Fruit fly (Drosophila melanogaster) whole organism, prepupa: ENCODE results near the gene CG8051.

Source experiments
- Blimp-1 ChIP-seq: fragments of 200-800 bp; sonication (Bioruptor generic); optimal IDR thresholded peaks from 3 replicates; lab custom pipeline; 2017; ENCODE audit warnings: missing biosample characterization, missing genetic modification characterization, mild to moderate bottlenecking, moderate library complexity, missing genetic modification reagents
- CG10631 ChIP-seq: fragments of 200-800 bp; sonication (Bioruptor generic); optimal IDR thresholded peaks from 2 replicates; lab custom pipeline; 2016; ENCODE audit warnings: missing biosample characterization, missing genetic modification characterization
- CG10669 ChIP-seq: fragments of 200-800 bp; sonication (Bioruptor generic); optimal IDR thresholded peaks from 3 replicates; lab custom pipeline; 2018; ENCODE audit warnings: missing biosample characterization, mild to moderate bottlenecking, missing genetic modification characterization, moderate library complexity
- CG11294 ChIP-seq: fragments of 200-800 bp; sonication (Bioruptor generic); IDR thresholded peaks from 2 replicates; pipeline ENCODE4 v1.3.6; 2022; ENCODE audit warnings: missing biosample characterization, missing genetic modification characterization
- CG11762 ChIP-seq: fragments of 200-800 bp; sonication (Bioruptor generic); optimal IDR thresholded peaks from 3 replicates; lab custom pipeline; 2016; ENCODE audit warnings: missing biosample characterization, missing genetic modification characterization; ENCODE audit not compliant: insufficient read depth
- CG11902 ChIP-seq: fragments of 200-800 bp; sonication (Bioruptor generic); optimal IDR thresholded peaks from 3 replicates; lab custom pipeline; 2016; ENCODE audit warnings: missing biosample characterization, missing genetic modification characterization
- CG15336 ChIP-seq: fragments of 200-800 bp; sonication (Bioruptor generic); IDR thresholded peaks from 2 replicates; pipeline ENCODE4 v1.3.6; 2022; ENCODE audit warnings: missing biosample characterization, missing genetic modification characterization
- CG1621 ChIP-seq: fragments of 200-800 bp; sonication (Bioruptor generic); optimal IDR thresholded peaks from 3 replicates; lab custom pipeline; 2018; ENCODE audit warnings: missing biosample characterization, mild to moderate bottlenecking, missing genetic modification characterization
- CG16779 ChIP-seq: fragments of 200-800 bp; sonication (Bioruptor generic); optimal IDR thresholded peaks from 3 replicates; lab custom pipeline; 2017; ENCODE audit warnings: missing biosample characterization, mild to moderate bottlenecking, missing genetic modification characterization
- CG3032 ChIP-seq: fragments of 200-800 bp; optimal IDR thresholded peaks from 2 replicates; lab custom pipeline; 2019; ENCODE audit warnings: missing biosample characterization, mild to moderate bottlenecking, missing genetic modification characterization, moderate library complexity
- CG31627 ChIP-seq: fragments of 200-800 bp; sonication (Bioruptor generic); optimal IDR thresholded peaks from 3 replicates; lab custom pipeline; 2016; ENCODE audit warnings: missing biosample characterization, missing genetic modification characterization
- CG32006 ChIP-seq: fragments of 200-800 bp; sonication (Bioruptor generic); optimal IDR thresholded peaks from 3 replicates; lab custom pipeline; 2017; ENCODE audit warnings: missing biosample characterization, mild to moderate bottlenecking, missing genetic modification characterization
- CG34406 ChIP-seq: fragments of 200-800 bp; sonication (Bioruptor generic); optimal IDR thresholded peaks from 3 replicates; lab custom pipeline; 2016; ENCODE audit warnings: missing biosample characterization, missing genetic modification characterization
- CG3919 ChIP-seq: fragments of 200-800 bp; sonication (Bioruptor generic); optimal IDR thresholded peaks from 3 replicates; lab custom pipeline; 2016; ENCODE audit warnings: missing biosample characterization, missing genetic modification characterization
- CG4318 ChIP-seq: fragments of 200-800 bp; sonication (Bioruptor generic); optimal IDR thresholded peaks from 3 replicates; lab custom pipeline; 2017; ENCODE audit warnings: missing biosample characterization, mild to moderate bottlenecking, missing genetic modification characterization
- CG6163 ChIP-seq: fragments of 200-800 bp; sonication (Bioruptor generic); IDR thresholded peaks from 3 replicates; pipeline ENCODE4 v1.3.6; 2022; ENCODE audit warnings: missing biosample characterization, missing genetic modification characterization
- CG6276 ChIP-seq: fragments of 200-800 bp; sonication (Bioruptor generic); optimal IDR thresholded peaks from 2 replicates; lab custom pipeline; 2017; ENCODE audit warnings: missing biosample characterization, mild to moderate bottlenecking, missing genetic modification characterization
- CG6792 ChIP-seq: fragments of 200-800 bp; sonication (Bioruptor generic); optimal IDR thresholded peaks from 3 replicates; lab custom pipeline; 2016; ENCODE audit warnings: missing biosample characterization, missing genetic modification characterization
- CG6808 ChIP-seq: fragments of 200-800 bp; sonication (Bioruptor generic); optimal IDR thresholded peaks from 3 replicates; lab custom pipeline; 2017; ENCODE audit warnings: missing biosample characterization, missing genetic modification characterization, mild to moderate bottlenecking, moderate library complexity, missing genetic modification reagents
- CG6854 ChIP-seq: fragments of 200-800 bp; sonication (Bioruptor generic); optimal IDR thresholded peaks from 2 replicates; lab custom pipeline; 2017; ENCODE audit warnings: missing biosample characterization, mild to moderate bottlenecking, missing genetic modification characterization
- CG7368 ChIP-seq: fragments of 200-800 bp; sonication (Bioruptor generic); optimal IDR thresholded peaks from 3 replicates; lab custom pipeline; 2016; ENCODE audit warnings: missing biosample characterization, missing genetic modification characterization
- CG8119 ChIP-seq: fragments of 200-800 bp; sonication (Bioruptor generic); IDR thresholded peaks from 3 replicates; pipeline ENCODE4 v1.3.6; 2022; ENCODE audit warnings: missing biosample characterization, missing genetic modification characterization
- CG8319 ChIP-seq: fragments of 200-800 bp; sonication (Bioruptor generic); optimal IDR thresholded peaks from 3 replicates; lab custom pipeline; 2016; ENCODE audit warnings: missing biosample characterization, missing genetic modification characterization
- CG8632 ChIP-seq: fragments of 200-800 bp; sonication (Bioruptor generic); optimal IDR thresholded peaks from 3 replicates; lab custom pipeline; 2016; ENCODE audit warnings: missing biosample characterization, missing genetic modification characterization
- CG9139 ChIP-seq: fragments of 200-800 bp; sonication (Bioruptor generic); optimal IDR thresholded peaks from 3 replicates; lab custom pipeline; 2017; ENCODE audit warnings: missing biosample characterization, mild to moderate bottlenecking, missing genetic modification characterization
- Eip75B ChIP-seq: fragments of 200-800 bp; sonication (Bioruptor generic); optimal IDR thresholded peaks from 3 replicates; lab custom pipeline; 2016; ENCODE audit warnings: missing biosample characterization, missing genetic modification characterization
- Eip78C ChIP-seq: fragments of 200-800 bp; sonication (Bioruptor generic); peaks from one replicate; lab custom pipeline; 2016; ENCODE audit warnings: missing biosample characterization, missing genetic modification characterization
- Eip93F ChIP-seq: fragments of 200-800 bp; sonication (Bioruptor generic); optimal IDR thresholded peaks from 2 replicates; lab custom pipeline; 2016; ENCODE audit warnings: missing biosample characterization, mild to moderate bottlenecking, missing genetic modification characterization
- Ets21C ChIP-seq: fragments of 200-800 bp; sonication (Bioruptor generic); optimal IDR thresholded peaks from 3 replicates; lab custom pipeline; 2016; ENCODE audit warnings: missing biosample characterization, missing genetic modification characterization
- Ets96B ChIP-seq: fragments of 200-800 bp; optimal IDR thresholded peaks from 2 replicates; lab custom pipeline; 2019; ENCODE audit warnings: missing biosample characterization, mild to moderate bottlenecking, missing genetic modification characterization, moderate library complexity
- Hr38 ChIP-seq: sonication (Bioruptor generic); optimal IDR thresholded peaks from 2 replicates; lab custom pipeline; 2016; ENCODE audit warnings: missing biosample characterization, missing genetic modification characterization
- Hr39 ChIP-seq: fragments of 200-800 bp; sonication (Bioruptor generic); optimal IDR thresholded peaks from 2 replicates; lab custom pipeline; 2016; ENCODE audit warnings: missing biosample characterization, missing genetic modification characterization
- Hr4 ChIP-seq: fragments of 200-800 bp; sonication (Bioruptor generic); optimal IDR thresholded peaks from 3 replicates; lab custom pipeline; 2016; ENCODE audit warnings: missing biosample characterization, missing genetic modification characterization
- Met ChIP-seq: fragments of 200-800 bp; sonication (Bioruptor generic); optimal IDR thresholded peaks from 3 replicates; lab custom pipeline; 2016; ENCODE audit warnings: missing biosample characterization, missing genetic modification characterization
- OdsH ChIP-seq: fragments of 200-800 bp; sonication (Bioruptor generic); optimal IDR thresholded peaks from 3 replicates; lab custom pipeline; 2016; ENCODE audit warnings: missing biosample characterization, missing genetic modification characterization
- Smox ChIP-seq: fragments of 200-800 bp; sonication (Bioruptor generic); optimal IDR thresholded peaks from 3 replicates; lab custom pipeline; 2016; ENCODE audit warnings: missing biosample characterization, missing genetic modification characterization
- Sox102F ChIP-seq: fragments of 200-800 bp; sonication (Bioruptor generic); optimal IDR thresholded peaks from 2 replicates; lab custom pipeline; 2016; ENCODE audit warnings: missing biosample characterization, mild to moderate bottlenecking, missing genetic modification characterization
- Sox15 ChIP-seq: fragments of 200-800 bp; sonication (Bioruptor generic); optimal IDR thresholded peaks from 3 replicates; lab custom pipeline; 2016; ENCODE audit warnings: missing biosample characterization, missing genetic modification characterization
- achi ChIP-seq: fragments of 200-800 bp; sonication (Bioruptor generic); optimal IDR thresholded peaks from 3 replicates; lab custom pipeline; 2016; ENCODE audit warnings: missing biosample characterization, missing genetic modification characterization
- acj6 ChIP-seq: fragments of 200-800 bp; sonication (Bioruptor generic); optimal IDR thresholded peaks from 3 replicates; lab custom pipeline; 2016; ENCODE audit warnings: missing biosample characterization, missing genetic modification characterization
- cyc ChIP-seq: fragments of 200-800 bp; sonication (Bioruptor generic); optimal IDR thresholded peaks from 3 replicates; lab custom pipeline; 2016; ENCODE audit warnings: missing biosample characterization, missing genetic modification characterization
- dsx ChIP-seq: fragments of 200-800 bp; optimal IDR thresholded peaks from 3 replicates; lab custom pipeline; 2019; ENCODE audit warnings: missing biosample characterization, mild to moderate bottlenecking, missing genetic modification characterization, moderate library complexity; ENCODE audit not compliant: poor library complexity, severe bottlenecking
- eg ChIP-seq: fragments of 200-800 bp; sonication (Bioruptor generic); IDR thresholded peaks from 3 replicates; pipeline ENCODE4 v1.3.6; 2022; ENCODE audit warnings: missing biosample characterization, missing genetic modification characterization
- esn ChIP-seq: fragments of 200-800 bp; sonication (Bioruptor generic); optimal IDR thresholded peaks from 2 replicates; lab custom pipeline; 2016; ENCODE audit warnings: missing biosample characterization, mild to moderate bottlenecking, missing genetic modification characterization, moderate library complexity
- fd85E ChIP-seq: fragments of 200-800 bp; sonication (Bioruptor generic); optimal IDR thresholded peaks from 3 replicates; lab custom pipeline; 2016; ENCODE audit warnings: missing biosample characterization, missing genetic modification characterization
- fkh ChIP-seq: fragments of 200-800 bp; sonication (Bioruptor generic); optimal IDR thresholded peaks from 3 replicates; lab custom pipeline; 2017; ENCODE audit warnings: missing biosample characterization, mild to moderate bottlenecking, missing genetic modification characterization, moderate library complexity
- net ChIP-seq: fragments of 200-800 bp; sonication (Bioruptor generic); optimal IDR thresholded peaks from 3 replicates; lab custom pipeline; 2016; ENCODE audit warnings: missing biosample characterization, missing genetic modification characterization
- pdm3 ChIP-seq: fragments of 200-800 bp; sonication (Bioruptor generic); optimal IDR thresholded peaks from 3 replicates; lab custom pipeline; 2016; ENCODE audit warnings: missing biosample characterization, missing genetic modification characterization
- salr ChIP-seq, 2 experiments: fragments of 200-800 bp; sonication (Bioruptor generic); optimal IDR thresholded peaks; 3 replicates each; lab custom pipeline; 2016 to 2018; ENCODE audit warnings: missing biosample characterization in 2 of 2, missing genetic modification characterization in 2 of 2, mild to moderate bottlenecking in 1 of 2
- ss ChIP-seq, 2 experiments: fragments of 200-800 bp; sonication (Bioruptor generic); optimal IDR thresholded peaks; 2 replicates in 1 of 2; 3 replicates in 1 of 2; lab custom pipeline; 2017 to 2018; ENCODE audit warnings: mild to moderate bottlenecking in 2 of 2, missing biosample characterization in 2 of 2, missing genetic modification characterization in 2 of 2, moderate library complexity in 1 of 2
- svp ChIP-seq: fragments of 200-800 bp; sonication (Bioruptor generic); peaks from one replicate; lab custom pipeline; 2016; ENCODE audit warnings: missing biosample characterization, missing genetic modification characterization
- vri ChIP-seq: fragments of 200-800 bp; sonication (Bioruptor generic); optimal IDR thresholded peaks from 3 replicates; lab custom pipeline; 2016; ENCODE audit warnings: missing biosample characterization, mild to moderate bottlenecking, missing genetic modification characterization

Gene CG8051

dm6 chrX:19348835-19349466, 41.2 kb upstream of the CG8051 start:
- TF ChIP-seq dsx (GFP tag; lab: Kevin White, UChicago), result no peak
- no peak for TF ChIP-seq CG3919 (GFP tag; lab: Kevin White, UChicago)
- peak; percentile 55 for TF ChIP-seq achi
- TF ChIP-seq CG15336, result no peak
- TF ChIP-seq CG11294 (GFP tag; lab: Robert Waterston, UW), result no peak
- TF ChIP-seq Eip78C (GFP tag; lab: Kevin White, UChicago), result peak; percentile 44
- no peak for TF ChIP-seq Eip75B
- no peak for TF ChIP-seq CG34406 (GFP tag; lab: Kevin White, UChicago)
- peak; percentile 63 for TF ChIP-seq pdm3 (GFP tag; lab: Kevin White, UChicago)
- TF ChIP-seq OdsH (GFP tag; lab: Kevin White, UChicago), result peak; percentile 58
- TF ChIP-seq CG11762, result no peak
- no peak for TF ChIP-seq CG6854 (GFP tag; lab: Kevin White, UChicago)
- TF ChIP-seq Smox (GFP tag; lab: Kevin White, UChicago), result peak; percentile 35
- no peak for TF ChIP-seq Ets21C (GFP tag; lab: Kevin White, UChicago)
- TF ChIP-seq fd85E (GFP tag; lab: Kevin White, UChicago), result no peak
- peak; percentile 55 for TF ChIP-seq Sox102F (GFP tag; lab: Kevin White, UChicago)
- no peak for TF ChIP-seq CG11902
- TF ChIP-seq ss (GFP tag; optimal IDR thresholded peaks at IDR 0.05; lab: Kevin White, UChicago), result no peak
- TF ChIP-seq salr (GFP tag; optimal IDR thresholded peaks at IDR 0.05; lab: Kevin White, UChicago), result peak in 1 of 2 experiments; percentile 15
- TF ChIP-seq CG31627 (GFP tag; lab: Kevin White, UChicago), result peak; percentile 41
- peak; percentile 30 for TF ChIP-seq Hr39 (GFP tag; lab: Kevin White, UChicago)
- no peak for TF ChIP-seq CG8319 (GFP tag; lab: Kevin White, UChicago)
- TF ChIP-seq Sox15, result no peak
- peak; percentile 15 for TF ChIP-seq Hr4 (GFP tag; lab: Kevin White, UChicago)
- TF ChIP-seq CG4318, result peak; percentile 28
- peak; percentile 63 for TF ChIP-seq esn (GFP tag; lab: Kevin White, UChicago)
- TF ChIP-seq CG32006, result no peak
- TF ChIP-seq CG6163, result no peak
- no peak for TF ChIP-seq svp (GFP tag; lab: Kevin White, UChicago)
- TF ChIP-seq CG8632 (GFP tag; lab: Kevin White, UChicago), result peak; percentile 11
- no peak for TF ChIP-seq Eip93F (GFP tag; lab: Kevin White, UChicago)
- TF ChIP-seq Blimp-1 (GFP tag; lab: Kevin White, UChicago), result no peak
- no peak for TF ChIP-seq CG6276 (GFP tag; lab: Kevin White, UChicago)
- no peak for TF ChIP-seq CG3032 (tag; lab: Kevin White, UChicago)
- TF ChIP-seq vri (GFP tag; lab: Kevin White, UChicago), result no peak
- no peak for TF ChIP-seq CG1621 (tag; lab: Kevin White, UChicago)
- no peak for TF ChIP-seq cyc (GFP tag; lab: Kevin White, UChicago)
- TF ChIP-seq acj6 (GFP tag; lab: Kevin White, UChicago), result no peak
- no peak for TF ChIP-seq Hr38 (GFP tag; lab: Kevin White, UChicago)
- TF ChIP-seq CG16779 (tag; lab: Kevin White, UChicago), result no peak
- no peak for TF ChIP-seq CG8119 (GFP tag; lab: Robert Waterston, UW)
- no peak for TF ChIP-seq Ets96B (tag; lab: Kevin White, UChicago)
- TF ChIP-seq CG10631 (GFP tag; lab: Kevin White, UChicago), result peak; percentile 42
- no peak for TF ChIP-seq eg (GFP tag; lab: Robert Waterston, UW)
- peak; percentile 45 for TF ChIP-seq CG6792 (GFP tag; lab: Kevin White, UChicago)
- TF ChIP-seq CG9139 (GFP tag; lab: Kevin White, UChicago), result no peak
- no peak for TF ChIP-seq CG7368 (GFP tag; lab: Kevin White, UChicago)
- peak; percentile 31 for TF ChIP-seq Met
- TF ChIP-seq net (GFP tag; lab: Kevin White, UChicago), result peak; percentile 27
- TF ChIP-seq fkh (GFP tag; lab: Kevin White, UChicago), result no peak
- no peak for TF ChIP-seq CG6808 (GFP tag; lab: Kevin White, UChicago)
- no peak for TF ChIP-seq CG10669
